Fruit fly (Drosophila melanogaster) whole organism, pupa: ENCODE results near the gene CG14627.

Experiments used
- CG12605 ChIP-seq: fragments of 200-800 bp; sonication (Bioruptor generic); IDR thresholded peaks from 2 replicates; pipeline ENCODE4 v1.3.6; 2022; ENCODE audit warnings: missing biosample characterization, missing genetic modification characterization
- CG13204 ChIP-seq: fragments of 200-800 bp; sonication (Bioruptor generic); optimal IDR thresholded peaks from 2 replicates; lab custom pipeline; 2018; ENCODE audit warnings: missing biosample characterization, mild to moderate bottlenecking, missing genetic modification characterization, moderate library complexity
- CG15710 ChIP-seq: fragments of 200-800 bp; sonication (Bioruptor generic); optimal IDR thresholded peaks from 2 replicates; lab custom pipeline; 2018; ENCODE audit warnings: missing biosample characterization, mild to moderate bottlenecking, missing genetic modification characterization, moderate library complexity
- CG32121 ChIP-seq: fragments of 200-800 bp; sonication (Bioruptor generic); IDR thresholded peaks from 2 replicates; pipeline ENCODE4 v1.3.6; 2022; ENCODE audit warnings: missing biosample characterization, missing genetic modification characterization
- CG34367 ChIP-seq: fragments of 200-800 bp; sonication (Bioruptor generic); optimal IDR thresholded peaks from 2 replicates; lab custom pipeline; 2018; ENCODE audit warnings: missing biosample characterization, mild to moderate bottlenecking, missing genetic modification characterization
- CG4496 ChIP-seq: fragments of 200-800 bp; sonication (Bioruptor generic); IDR thresholded peaks from 3 replicates; pipeline ENCODE4 v1.3.6; 2022; ENCODE audit warnings: missing biosample characterization, missing genetic modification characterization
- CG8159 ChIP-seq: fragments of 200-800 bp; sonication (Bioruptor generic); optimal IDR thresholded peaks from 3 replicates; lab custom pipeline; 2018; ENCODE audit warnings: missing biosample characterization, mild to moderate bottlenecking, missing genetic modification characterization, moderate library complexity
- CG8301 ChIP-seq: fragments of 200-800 bp; sonication (Bioruptor generic); optimal IDR thresholded peaks from 2 replicates; lab custom pipeline; 2018; ENCODE audit warnings: missing biosample characterization, mild to moderate bottlenecking, missing genetic modification characterization
- CG9948 ChIP-seq: fragments of 200-800 bp; sonication (Bioruptor generic); optimal IDR thresholded peaks from 2 replicates; lab custom pipeline; 2018; ENCODE audit warnings: missing biosample characterization, mild to moderate bottlenecking, missing genetic modification characterization, moderate library complexity
- Ets98B ChIP-seq: fragments of 200-800 bp; sonication (Bioruptor generic); IDR thresholded peaks from 2 replicates; pipeline ENCODE4 v1.3.6; 2022; ENCODE audit warnings: missing biosample characterization, missing genetic modification characterization
- Snoo ChIP-seq: fragments of 200-800 bp; sonication (Bioruptor generic); optimal IDR thresholded peaks from 3 replicates; lab custom pipeline; 2017; ENCODE audit warnings: missing biosample characterization, mild to moderate bottlenecking, missing genetic modification characterization, inconsistent platforms
- fd96Ca ChIP-seq: fragments of 200-800 bp; sonication (Bioruptor generic); IDR thresholded peaks from 3 replicates; pipeline ENCODE4 v1.3.6; 2022; ENCODE audit warnings: missing biosample characterization, missing genetic modification characterization
- rn ChIP-seq: fragments of 200-800 bp; sonication (Bioruptor generic); IDR thresholded peaks from 2 replicates; pipeline ENCODE4 v1.3.6; 2022; ENCODE audit warnings: missing biosample characterization, missing genetic modification characterization

DNA sequence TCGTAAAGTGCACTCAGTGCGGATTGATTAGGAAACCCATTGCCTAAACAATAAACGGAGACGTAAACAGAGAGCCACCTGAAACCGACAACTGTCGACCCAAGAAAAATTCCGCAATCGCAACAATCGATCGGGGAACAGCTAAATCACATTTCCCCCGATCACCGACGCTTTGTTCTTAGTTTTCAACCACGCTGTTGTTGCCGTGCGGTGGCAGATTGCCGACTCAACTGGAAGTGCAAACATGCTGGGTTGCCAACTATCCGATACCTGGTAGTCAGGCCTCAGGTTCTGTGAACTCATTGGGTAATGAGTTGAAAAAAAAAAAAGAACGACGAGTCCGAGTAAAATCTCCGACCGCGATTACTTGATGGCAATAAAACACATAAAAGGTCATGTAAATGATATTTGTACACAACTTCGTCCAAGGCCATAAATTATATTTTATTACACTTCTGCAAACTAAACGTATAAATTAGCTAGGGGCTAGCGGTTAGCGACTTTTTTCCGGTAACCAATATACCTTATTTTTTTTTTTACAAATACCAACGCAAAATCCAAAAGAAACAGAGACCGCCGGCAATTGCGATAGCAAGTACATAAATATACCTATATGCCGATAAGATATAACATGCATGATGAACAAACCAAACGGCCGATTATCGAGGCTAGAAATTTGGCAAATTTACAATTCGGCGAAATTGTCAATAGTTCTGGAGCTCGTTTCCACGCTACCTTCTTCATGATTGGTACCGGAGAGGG lies 11.1 kb upstream of the CG14627 start, which contains the start of gene CG11378:
- no peak for TF ChIP-seq CG9948
- TF ChIP-seq CG8159 (tag; lab: Kevin White, UChicago), result no peak
- TF ChIP-seq CG34367 (tag; lab: Kevin White, UChicago), result no peak
- no peak for TF ChIP-seq fd96Ca (GFP tag; lab: Robert Waterston, UW)
- no peak for TF ChIP-seq Ets98B (GFP tag; lab: Robert Waterston, UW)
- TF ChIP-seq Snoo, result no peak
- TF ChIP-seq CG15710 (tag; lab: Kevin White, UChicago), result no peak
- no peak for TF ChIP-seq CG4496 (GFP tag; lab: Robert Waterston, UW)
- TF ChIP-seq CG8301, result no peak
- TF ChIP-seq rn, result no peak
- no peak for TF ChIP-seq CG13204 (GFP tag; lab: Kevin White, UChicago)
- TF ChIP-seq CG12605 (GFP tag; lab: Robert Waterston, UW), result no peak
- TF ChIP-seq CG32121, result no peak
